Fruit fly (Drosophila melanogaster): ENCODE results near the gene CG16727.

DNA sequence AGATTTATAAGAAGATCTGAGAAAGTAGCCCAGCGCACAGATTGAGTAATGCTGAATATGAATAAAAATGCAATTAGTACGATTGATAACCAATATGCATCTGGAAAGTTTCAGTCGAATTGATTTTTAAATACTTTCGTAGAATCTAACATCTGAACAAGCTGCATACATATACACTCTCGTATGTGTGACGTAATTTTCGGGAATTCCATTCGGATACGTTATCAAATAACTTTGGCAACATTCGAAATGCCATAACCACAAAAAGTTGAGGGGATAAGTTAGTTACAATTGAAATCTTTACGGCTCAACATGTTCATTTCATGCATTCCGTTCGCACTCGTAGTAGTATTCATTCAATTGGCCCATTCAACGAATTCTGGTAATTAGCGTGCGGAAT lies 37.5 kb downstream of the CG16727 start, which contains the start of gene CG31219:
- no peak for TF ChIP-seq ttk (optimal IDR thresholded peaks at IDR 0.05)
- no peak for TF ChIP-seq Sin3A (optimal IDR thresholded peaks at IDR 0.05)
